Worm (Caenorhabditis elegans) whole organism, L1 larva: ENCODE data around the gene srz-91.

Source experiments
- C04F5.9 ChIP-seq: sonication (generic microtip); optimal IDR thresholded peaks from 2 replicates; lab custom pipeline; 2016; ENCODE audit warnings: missing genetic modification characterization, missing compliant biosample characterization
- alr-1 ChIP-seq: fragments of 200-800 bp; sonication (Bioruptor generic); optimal IDR thresholded peaks from 2 replicates; lab custom pipeline; 2018; ENCODE audit warnings: borderline replicate concordance, mild to moderate bottlenecking, missing genetic modification characterization, missing compliant biosample characterization
- egl-27 ChIP-seq, 2 experiments: fragments of 150-350 bp in 1 of 2; sonication (generic microtip); optimal IDR thresholded peaks; 3 replicates each; lab custom pipeline; 2017 to 2018; ENCODE audit warnings: missing biosample characterization in 2 of 2, missing genetic modification characterization in 2 of 2, missing genetic modification reagents in 2 of 2
- elt-3 ChIP-seq, 6 experiments: fragments of 150-350 bp in 1 of 6; sonication (generic microtip); optimal IDR thresholded peaks; 2 replicates each; lab custom pipeline; 2017 to 2018; ENCODE audit warnings: missing biosample characterization in 6 of 6, missing genetic modification characterization in 6 of 6, inconsistent platforms in 1 of 6
- mep-1 ChIP-seq: fragments of 150-350 bp; optimal IDR thresholded peaks from 2 replicates; lab custom pipeline; 2014; ENCODE audit warnings: missing biosample characterization, missing genetic modification characterization
- sptf-1 ChIP-seq: fragments of 150-350 bp; optimal IDR thresholded peaks from 2 replicates; lab custom pipeline; 2014; ENCODE audit warnings: missing biosample characterization, missing genetic modification characterization

DNA sequence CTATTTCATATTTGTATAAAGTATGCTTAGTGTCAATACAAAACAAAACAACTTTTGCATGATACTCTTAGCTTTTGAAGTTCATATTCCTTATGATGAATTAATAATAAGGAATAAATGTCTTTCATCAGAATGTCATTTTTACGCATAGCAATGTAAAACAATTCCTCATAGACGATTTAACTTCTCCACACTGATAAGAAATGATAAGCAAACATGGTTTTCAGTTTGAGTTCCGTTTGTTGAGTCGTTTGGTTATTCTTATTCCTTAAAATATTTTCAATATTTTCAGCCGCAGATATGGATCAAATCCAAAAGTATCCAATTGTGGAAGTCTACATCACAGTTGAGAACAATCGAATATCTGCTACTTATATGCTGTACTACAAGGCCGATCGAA, 17.0 kb downstream of the srz-91 start, which contains the start of gene F57G4.11:
- TF ChIP-seq sptf-1 (tag; lab: Kevin White, UChicago): no peak
- TF ChIP-seq mep-1: no peak
- no peak for TF ChIP-seq alr-1 (tag; lab: Kevin White, UChicago)
- no peak for TF ChIP-seq elt-3 (tag; optimal IDR thresholded peaks at IDR 0.05; lab: Kevin White, UChicago)
- TF ChIP-seq egl-27 (tag; optimal IDR thresholded peaks at IDR 0.05; lab: Kevin White, UChicago): no peak
- TF ChIP-seq C04F5.9 (tag; lab: Kevin White, UChicago): no peak
